Worm (Caenorhabditis elegans): Measurements from ENCODE around the gene T23B12.6.

T23B12.6 gene

ce11 chrV:8424840-8425814 is 35.1 kb downstream of the T23B12.6 start (continued):
- TF ChIP-seq ceh-82 (tag; optimal IDR thresholded peaks at IDR 0.05): no peak
- no peak for TF ChIP-seq dmd-4 (tag; optimal IDR thresholded peaks at IDR 0.05)
- no peak for TF ChIP-seq unc-55 (GFP tag; optimal IDR thresholded peaks at IDR 0.05)
- no peak for TF ChIP-seq sem-4 (tag; optimal IDR thresholded peaks at IDR 0.05)
- no peak for TF ChIP-seq ama-1 (optimal IDR thresholded peaks at IDR 0.05)
- TF ChIP-seq snpc-4 (tag; optimal IDR thresholded peaks at IDR 0.05): no peak
- no peak for TF ChIP-seq mdl-1 (tag; optimal IDR thresholded peaks at IDR 0.05)
- TF ChIP-seq Y55F3AM.14 (GFP tag; optimal IDR thresholded peaks at IDR 0.05): no peak

ce11 chrV:8417271-8417670 is 42.9 kb downstream of the T23B12.6 start:
- TF ChIP-seq ztf-1 (GFP tag; conservative IDR thresholded peaks at IDR 0.05) (no peak), sma-9 (GFP tag; optimal IDR thresholded peaks at IDR 0.05) (no peak), sma-9 (tag; optimal IDR thresholded peaks at IDR 0.05) (no peak), unc-55 (GFP tag; optimal IDR thresholded peaks at IDR 0.05) (no peak), lin-13 (GFP tag; optimal IDR thresholded peaks at IDR 0.05) (no peak), nhr-25 (tag; optimal IDR thresholded peaks at IDR 0.05) (no peak), nhr-77 (tag; optimal IDR thresholded peaks at IDR 0.05) (no peak), nhr-12 (tag; optimal IDR thresholded peaks at IDR 0.05) (no peak), ceh-16 (tag; optimal IDR thresholded peaks at IDR 0.05) (no peak), sma-3 (GFP tag; optimal IDR thresholded peaks at IDR 0.05) (no peak), crh-2 (tag; optimal IDR thresholded peaks at IDR 0.05) (no peak), blmp-1 (tag; optimal IDR thresholded peaks at IDR 0.05; ENCODE audit: insufficient read depth) (no peak), F13H6.1 (tag; optimal IDR thresholded peaks at IDR 0.05) (no peak), fos-1 (tag; optimal IDR thresholded peaks at IDR 0.05) (no peak), nhr-6 (tag; optimal IDR thresholded peaks at IDR 0.05) (no peak), zag-1 (tag; optimal IDR thresholded peaks at IDR 0.05) (no peak), sem-4 (tag; optimal IDR thresholded peaks at IDR 0.05) (no peak), lin-11 (tag; optimal IDR thresholded peaks at IDR 0.05) (no peak)

ce11 chrV:8415113-8415530 is 45.1 kb downstream of the T23B12.6 start:
- TF ChIP-seq fos-1 (tag; optimal IDR thresholded peaks at IDR 0.05) (no peak), ztf-1 (GFP tag; conservative IDR thresholded peaks at IDR 0.05) (no peak), mbf-1 (tag; optimal IDR thresholded peaks at IDR 0.05) (no peak), zag-1 (tag; optimal IDR thresholded peaks at IDR 0.05) (no peak), unc-55 (GFP tag; optimal IDR thresholded peaks at IDR 0.05) (no peak), ztf-11 (tag; optimal IDR thresholded peaks at IDR 0.05) (no peak), elt-3 (tag; optimal IDR thresholded peaks at IDR 0.05) (no peak), mab-5 (tag; optimal IDR thresholded peaks at IDR 0.05) (no peak), nhr-11 (tag; optimal IDR thresholded peaks at IDR 0.05) (no peak), dmd-4 (tag; optimal IDR thresholded peaks at IDR 0.05) (no peak), nhr-77 (tag; optimal IDR thresholded peaks at IDR 0.05) (no peak), lin-13 (GFP tag; optimal IDR thresholded peaks at IDR 0.05) (no peak), nhr-21 (tag; optimal IDR thresholded peaks at IDR 0.05) (no peak)

ce11 chrV:8414036-8414728 is 46.0 kb downstream of the T23B12.6 start, which contains the start of gene pos-1:
Gene pos-1, plus strand, starts transcription at chrV:8414086.
- no peak for TF ChIP-seq ztf-4 (tag; optimal IDR thresholded peaks at IDR 0.05)
- no peak for TF ChIP-seq fos-1 (tag; optimal IDR thresholded peaks at IDR 0.05)
- TF ChIP-seq snpc-4 (tag; optimal IDR thresholded peaks at IDR 0.05): no peak

ce11 chrV:8413432-8414021 is 46.7 kb downstream of the T23B12.6 start, which contains the start of gene vha-18:
Gene vha-18, minus strand, starts transcription at chrV:8413482.
- TF ChIP-seq nhr-237 (tag; optimal IDR thresholded peaks at IDR 0.05): no peak
- TF ChIP-seq ztf-11 (tag; optimal IDR thresholded peaks at IDR 0.05): no peak
- no peak for TF ChIP-seq dmd-4 (tag; optimal IDR thresholded peaks at IDR 0.05)
- TF ChIP-seq mab-5 (tag; optimal IDR thresholded peaks at IDR 0.05): no peak
- no peak for TF ChIP-seq snpc-4 (tag; optimal IDR thresholded peaks at IDR 0.05)
- TF ChIP-seq nhr-12 (tag; optimal IDR thresholded peaks at IDR 0.05): no peak
- no peak for TF ChIP-seq nhr-25 (tag; optimal IDR thresholded peaks at IDR 0.05)
- TF ChIP-seq fos-1 (tag; optimal IDR thresholded peaks at IDR 0.05): no peak
- TF ChIP-seq nhr-21 (tag; optimal IDR thresholded peaks at IDR 0.05): no peak
- no peak for TF ChIP-seq lsy-2 (tag; optimal IDR thresholded peaks at IDR 0.05)
- TF ChIP-seq unc-55 (GFP tag; optimal IDR thresholded peaks at IDR 0.05): no peak
- TF ChIP-seq ZK546.5 (tag; optimal IDR thresholded peaks at IDR 0.05): no peak
- TF ChIP-seq peb-1 (tag; optimal IDR thresholded peaks at IDR 0.05): no peak

Measured in whole organism, L2 larva.